Worm (Caenorhabditis elegans): ENCODE measurements around the gene frpr-13.
"Not testable (repeated sequence)": the region's sequence is repeated elsewhere in the genome, so short reads cannot be mapped to it uniquely, and the experiment has no call there.

Gene frpr-13

DNA sequence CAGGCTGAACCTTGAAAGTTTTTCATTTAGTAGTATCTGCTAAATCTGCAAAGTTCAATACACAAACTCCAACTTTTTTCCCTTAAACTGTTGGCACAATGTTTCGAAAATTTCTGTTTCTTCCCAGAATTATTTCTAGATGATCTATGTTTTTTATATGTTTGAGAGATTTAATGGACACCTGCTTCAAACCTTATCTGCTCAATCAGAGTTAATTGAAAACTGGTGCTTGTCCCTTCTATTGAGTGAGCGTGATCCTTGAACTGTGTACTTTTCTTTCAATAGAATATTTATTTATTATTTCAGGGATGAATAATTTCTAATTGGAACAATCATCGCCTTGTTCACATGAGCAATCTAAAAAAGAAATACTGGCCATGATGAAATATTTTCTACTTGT is at the start of gene frpr-13:
TSS of gene frpr-13 (plus strand) at position 301 of the 400 bp plus-strand sequence.
- no peak for TF ChIP-seq ZK546.5 (tag; optimal IDR thresholded peaks at IDR 0.05)
- no peak for TF ChIP-seq egl-27 (tag; optimal IDR thresholded peaks at IDR 0.05)
- no peak for TF ChIP-seq elt-3 (tag; optimal IDR thresholded peaks at IDR 0.05)
- TF ChIP-seq nhr-67 (tag; optimal IDR thresholded peaks at IDR 0.05), result no peak
- TF ChIP-seq egl-5 (tag; optimal IDR thresholded peaks at IDR 0.05), result no peak
- no peak for TF ChIP-seq lsy-12 (tag; optimal IDR thresholded peaks at IDR 0.05)
- TF ChIP-seq nhr-28 (tag; optimal IDR thresholded peaks at IDR 0.05), result no peak
- no peak for TF ChIP-seq zag-1 (tag; optimal IDR thresholded peaks at IDR 0.05)
- no peak for TF ChIP-seq ceh-16 (tag; optimal IDR thresholded peaks at IDR 0.05)

DNA sequence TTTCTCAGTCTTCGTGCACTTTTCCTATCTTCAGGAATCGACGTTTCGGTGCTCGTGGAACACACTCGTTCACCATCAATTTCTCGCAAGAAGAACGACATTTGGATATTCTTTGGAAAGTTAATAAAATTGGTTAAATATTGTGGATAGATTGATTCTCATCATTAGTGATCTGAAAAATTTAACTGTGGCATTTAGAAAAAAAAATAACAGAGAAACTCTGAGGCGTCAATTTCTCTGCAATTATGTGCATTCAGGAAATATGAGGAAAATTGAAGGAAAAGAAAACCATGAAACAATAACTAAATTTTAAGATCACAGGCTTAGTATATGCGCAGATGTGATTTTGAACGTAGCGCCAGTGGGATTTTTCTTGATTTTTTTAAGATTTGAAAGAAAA is 36.9 kb upstream of the frpr-13 start, which contains the start of gene F07B7.12:
TSS of gene F07B7.12 (minus strand) at position 101 of the 400 bp plus-strand sequence.
- not testable (repeated sequence) for TF ChIP-seq ztf-4, lsy-12, mml-1 (tag; optimal IDR thresholded peaks at IDR 0.05)

DNA sequence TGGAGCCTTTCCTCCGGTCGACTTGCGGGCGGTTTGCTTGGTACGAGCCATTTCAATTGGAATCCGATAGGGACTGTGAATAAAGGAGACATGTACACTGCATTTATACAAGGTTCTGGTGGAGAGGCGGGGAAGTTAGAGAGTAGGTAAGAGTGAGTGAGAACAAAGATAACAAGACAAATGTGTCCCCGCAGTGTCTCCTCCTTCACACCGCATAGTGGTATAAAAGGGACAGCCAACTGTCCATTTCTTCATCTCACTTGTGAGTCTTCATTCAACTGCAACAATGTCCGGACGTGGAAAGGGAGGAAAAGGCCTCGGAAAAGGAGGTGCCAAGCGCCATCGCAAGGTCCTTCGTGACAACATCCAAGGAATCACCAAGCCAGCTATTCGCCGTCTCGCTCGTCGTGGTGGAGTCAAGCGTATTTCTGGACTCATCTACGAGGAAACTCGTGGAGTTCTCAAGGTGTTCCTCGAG is 875 bp upstream of the frpr-13 start, which contains the start of the genes his-17 and his-18:
TSS of gene his-17 (minus strand) at position 51 of the 478 bp plus-strand sequence.
TSS of gene his-18 (plus strand) at position 287 of the 478 bp plus-strand sequence.
- not testable (repeated sequence) for TF ChIP-seq lin-15B, ztf-11, ZK546.5 (tag; optimal IDR thresholded peaks at IDR 0.05)

DNA sequence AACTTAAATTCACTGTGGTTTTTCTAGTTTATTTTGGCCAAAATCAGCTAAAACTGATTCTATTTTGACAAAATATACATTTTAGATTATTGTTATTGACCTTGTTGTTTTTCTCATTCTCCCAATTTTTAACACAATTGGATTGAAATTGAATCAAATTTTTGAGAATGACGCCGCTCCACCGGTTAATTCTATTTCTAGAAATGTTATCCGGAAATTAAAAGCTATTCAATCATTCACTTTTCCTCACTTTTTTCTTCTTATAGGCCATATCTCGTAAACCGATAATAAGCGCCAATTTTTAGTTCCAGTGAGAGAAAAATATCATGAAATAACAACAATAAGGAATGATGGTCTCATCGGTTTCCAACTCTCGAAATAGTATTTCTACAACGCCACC is 3.8 kb downstream of the frpr-13 start, which contains the start of gene frpr-12:
TSS of gene frpr-12 (plus strand) at position 301 of the 400 bp plus-strand sequence.
- TF ChIP-seq eor-1 (tag; optimal IDR thresholded peaks at IDR 0.05), result no peak
- no peak for TF ChIP-seq lin-15B (tag; optimal IDR thresholded peaks at IDR 0.05)
- no peak for TF ChIP-seq nhr-237 (tag; optimal IDR thresholded peaks at IDR 0.05)
- TF ChIP-seq ama-1 (optimal IDR thresholded peaks at IDR 0.05), result no peak
- TF ChIP-seq R02D3.7 (tag; optimal IDR thresholded peaks at IDR 0.05), result no peak

DNA sequence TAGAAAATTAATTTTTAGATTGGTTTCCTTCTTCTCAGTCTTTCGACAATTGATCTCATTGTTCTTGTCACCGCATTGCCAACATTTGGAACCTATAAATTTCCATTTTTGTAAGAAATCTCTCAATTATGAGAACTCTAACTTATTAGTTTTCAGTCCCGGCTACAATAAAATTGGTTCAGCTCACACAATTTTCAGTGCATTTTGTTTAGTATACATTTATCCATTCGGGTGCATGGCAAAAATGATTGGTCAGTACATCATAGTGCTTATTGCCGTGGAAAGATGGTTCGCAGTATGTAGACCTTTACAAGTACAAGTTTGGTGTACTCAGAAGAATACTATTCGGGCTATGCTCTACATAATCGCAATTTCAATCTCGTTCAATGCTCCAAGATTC is 5.1 kb downstream of the frpr-13 start:
- TF ChIP-seq elt-1 (tag; optimal IDR thresholded peaks at IDR 0.05) (no peak), sea-2 (GFP tag; optimal IDR thresholded peaks at IDR 0.05) (no peak), unc-62 (GFP tag; optimal IDR thresholded peaks at IDR 0.05) (no peak), skn-1 (tag; optimal IDR thresholded peaks at IDR 0.05) (no peak), ceh-9 (tag; optimal IDR thresholded peaks at IDR 0.05) (no peak), eor-1 (tag; optimal IDR thresholded peaks at IDR 0.05) (no peak)

DNA sequence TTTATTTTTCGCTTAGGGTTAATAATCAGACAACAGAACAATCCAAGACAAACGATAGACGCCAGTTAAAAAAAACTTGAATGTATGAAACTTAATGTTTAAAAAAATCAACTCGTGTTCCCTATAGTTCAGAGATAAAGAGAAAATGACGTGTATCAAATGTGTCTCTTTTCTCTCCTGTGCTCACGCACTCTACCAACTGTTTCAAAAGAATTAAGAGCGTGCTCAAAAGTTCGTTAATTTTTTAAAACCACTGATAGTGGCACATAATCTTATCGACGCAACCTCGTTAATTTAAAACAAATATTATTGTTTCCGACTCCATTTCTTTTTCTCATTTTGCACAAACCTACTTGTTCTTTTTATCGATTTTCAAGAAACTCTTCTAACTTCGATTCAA is 6.8 kb downstream of the frpr-13 start:
- TF ChIP-seq egl-27 (tag; optimal IDR thresholded peaks at IDR 0.05) (peak; percentile 28), skn-1 (tag; optimal IDR thresholded peaks at IDR 0.05) (no peak), elt-2 (tag; optimal IDR thresholded peaks at IDR 0.05) (peak; percentile 93), pha-4 (tag; optimal IDR thresholded peaks at IDR 0.05) (peak; percentile 33), nfya-1 (tag; optimal IDR thresholded peaks at IDR 0.05; ENCODE audit: insufficient read depth) (no peak), pqm-1 (tag; optimal IDR thresholded peaks at IDR 0.05) (peak; percentile 87)

DNA sequence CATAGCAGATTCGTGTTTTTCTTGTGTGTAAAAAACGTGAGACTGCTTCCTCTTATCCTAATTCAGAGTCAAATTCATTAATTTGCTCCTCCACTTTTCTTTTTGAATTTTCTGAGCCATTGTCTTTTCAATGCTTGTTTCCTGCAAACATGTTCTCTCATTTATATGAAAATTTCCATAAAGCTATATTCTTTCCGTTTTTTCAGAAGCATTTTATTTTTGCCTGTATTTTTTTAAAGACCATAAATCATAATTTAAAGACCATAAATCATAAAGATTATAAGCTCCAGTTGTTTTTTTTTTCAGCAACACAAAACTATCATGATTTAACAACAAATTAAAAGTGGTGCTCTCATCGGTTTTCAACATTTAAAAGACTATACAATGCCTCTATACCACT is 8.0 kb downstream of the frpr-13 start, which contains the start of gene frpr-11:
TSS of gene frpr-11 (plus strand) at position 301 of the 400 bp plus-strand sequence.
- TF ChIP-seq nfya-1 (tag; optimal IDR thresholded peaks at IDR 0.05; ENCODE audit: insufficient read depth), result no peak
- TF ChIP-seq nhr-43 (tag; optimal IDR thresholded peaks at IDR 0.05; ENCODE audit: poor library complexity, severe bottlenecking), result no peak
- no peak for TF ChIP-seq skn-1 (tag; optimal IDR thresholded peaks at IDR 0.05)
- TF ChIP-seq ceh-9 (tag; optimal IDR thresholded peaks at IDR 0.05), result no peak
- no peak for TF ChIP-seq jun-1 (tag; optimal IDR thresholded peaks at IDR 0.05)
- no peak for TF ChIP-seq pha-4 (tag; optimal IDR thresholded peaks at IDR 0.05)
- no peak for TF ChIP-seq lin-39 (tag; optimal IDR thresholded peaks at IDR 0.05)
- no peak for TF ChIP-seq ztf-4 (tag; optimal IDR thresholded peaks at IDR 0.05)
- no peak for TF ChIP-seq nhr-237 (tag; optimal IDR thresholded peaks at IDR 0.05)
- no peak for TF ChIP-seq lin-15B (tag; optimal IDR thresholded peaks at IDR 0.05)
- no peak for TF ChIP-seq unc-62 (GFP tag; optimal IDR thresholded peaks at IDR 0.05)
- TF ChIP-seq ama-1 (optimal IDR thresholded peaks at IDR 0.05), result no peak
- no peak for TF ChIP-seq fkh-2 (tag; optimal IDR thresholded peaks at IDR 0.05)
- no peak for TF ChIP-seq sea-2 (GFP tag; optimal IDR thresholded peaks at IDR 0.05)
- TF ChIP-seq ceh-82 (tag; optimal IDR thresholded peaks at IDR 0.05), result no peak
- no peak for TF ChIP-seq eor-1 (tag; optimal IDR thresholded peaks at IDR 0.05)
- TF ChIP-seq unc-39 (tag; optimal IDR thresholded peaks at IDR 0.05), result no peak
